Worm (Caenorhabditis elegans): ENCODE data around the gene idpp-11.

The idpp-11 gene

ce11 chrX:7810991-7811390 is 31.4 kb upstream of the idpp-11 start:
- TF ChIP-seq nfya-1 (tag; optimal IDR thresholded peaks at IDR 0.05; ENCODE audit: insufficient read depth) (peak; percentile 9), fos-1 (tag; optimal IDR thresholded peaks at IDR 0.05) (no peak), nhr-23 (tag; optimal IDR thresholded peaks at IDR 0.05) (no peak)

ce11 chrX:7814747-7815146 is 27.6 kb upstream of the idpp-11 start:
- TF ChIP-seq ceh-28 (tag; optimal IDR thresholded peaks at IDR 0.05) (peak; percentile 77), sea-2 (GFP tag; optimal IDR thresholded peaks at IDR 0.05) (no peak), ceh-82 (tag; optimal IDR thresholded peaks at IDR 0.05) (no peak), pha-4 (tag; optimal IDR thresholded peaks at IDR 0.05) (peak; percentile 71), nhr-25 (tag; optimal IDR thresholded peaks at IDR 0.05) (peak; percentile 62), unc-39 (tag; optimal IDR thresholded peaks at IDR 0.05) (no peak), nfya-1 (tag; optimal IDR thresholded peaks at IDR 0.05; ENCODE audit: insufficient read depth) (peak; percentile 21), pqm-1 (tag; optimal IDR thresholded peaks at IDR 0.05) (peak; percentile 86), nhr-23 (tag; optimal IDR thresholded peaks at IDR 0.05) (peak; percentile 67), hmg-11 (tag; optimal IDR thresholded peaks at IDR 0.05) (no peak), mdl-1 (tag; optimal IDR thresholded peaks at IDR 0.05) (no peak), elt-2 (tag; optimal IDR thresholded peaks at IDR 0.05) (peak; percentile 88), ztf-11 (tag; optimal IDR thresholded peaks at IDR 0.05) (no peak), jun-1 (tag; optimal IDR thresholded peaks at IDR 0.05) (peak; percentile 34), nhr-28 (tag; optimal IDR thresholded peaks at IDR 0.05) (no peak)

ce11 chrX:7815230-7815629 is 27.1 kb upstream of the idpp-11 start:
- TF ChIP-seq ceh-9 (tag; optimal IDR thresholded peaks at IDR 0.05), result no peak
- no peak for TF ChIP-seq mml-1 (tag; optimal IDR thresholded peaks at IDR 0.05)
- TF ChIP-seq fkh-10 (GFP tag; optimal IDR thresholded peaks at IDR 0.05), result no peak
- no peak for TF ChIP-seq ceh-28 (tag; optimal IDR thresholded peaks at IDR 0.05)
- no peak for TF ChIP-seq nhr-43 (tag; optimal IDR thresholded peaks at IDR 0.05; ENCODE audit: poor library complexity, severe bottlenecking)
- no peak for TF ChIP-seq fkh-2 (tag; optimal IDR thresholded peaks at IDR 0.05)
- no peak for TF ChIP-seq nhr-23 (tag; optimal IDR thresholded peaks at IDR 0.05)

ce11 chrX:7816434-7816974 is 25.8 kb upstream of the idpp-11 start, which contains the start of the genes sek-1 and R03G5.6:
TSS of gene sek-1 (plus strand) at chrX:7816734.
TSS of gene R03G5.6 (minus strand) at chrX:7816924.
- TF ChIP-seq unc-39 (tag; optimal IDR thresholded peaks at IDR 0.05) (no peak), ceh-16 (tag; optimal IDR thresholded peaks at IDR 0.05) (no peak), ceh-82 (tag; optimal IDR thresholded peaks at IDR 0.05) (no peak), ztf-11 (tag; optimal IDR thresholded peaks at IDR 0.05) (no peak)

ce11 chrX:7817555-7817954 is 24.8 kb upstream of the idpp-11 start:
- TF ChIP-seq zag-1 (tag; optimal IDR thresholded peaks at IDR 0.05), result no peak
- no peak for TF ChIP-seq snpc-4 (tag; optimal IDR thresholded peaks at IDR 0.05)
- TF ChIP-seq fkh-10 (GFP tag; optimal IDR thresholded peaks at IDR 0.05), result no peak
- no peak for TF ChIP-seq nhr-11 (tag; optimal IDR thresholded peaks at IDR 0.05)
- no peak for TF ChIP-seq mml-1 (tag; optimal IDR thresholded peaks at IDR 0.05)
- no peak for TF ChIP-seq daf-12 (tag; optimal IDR thresholded peaks at IDR 0.05)
- no peak for TF ChIP-seq nhr-237 (tag; optimal IDR thresholded peaks at IDR 0.05)
- no peak for TF ChIP-seq ZK546.5 (tag; optimal IDR thresholded peaks at IDR 0.05)
- no peak for TF ChIP-seq ceh-16 (tag; optimal IDR thresholded peaks at IDR 0.05)
- TF ChIP-seq ceh-82 (tag; optimal IDR thresholded peaks at IDR 0.05), result no peak
- no peak for TF ChIP-seq aly-2 (tag; optimal IDR thresholded peaks at IDR 0.05)
- TF ChIP-seq unc-62 (GFP tag; optimal IDR thresholded peaks at IDR 0.05), result no peak
- TF ChIP-seq sea-2 (GFP tag; optimal IDR thresholded peaks at IDR 0.05), result no peak
- TF ChIP-seq mdl-1 (tag; optimal IDR thresholded peaks at IDR 0.05), result no peak
- TF ChIP-seq skn-1 (tag; optimal IDR thresholded peaks at IDR 0.05), result no peak
- TF ChIP-seq tbx-2 (tag; optimal IDR thresholded peaks at IDR 0.05), result no peak
- no peak for TF ChIP-seq lin-15B (tag; optimal IDR thresholded peaks at IDR 0.05)
- TF ChIP-seq nhr-67 (tag; optimal IDR thresholded peaks at IDR 0.05), result no peak
- TF ChIP-seq unc-39 (tag; optimal IDR thresholded peaks at IDR 0.05), result no peak
- no peak for TF ChIP-seq ztf-4 (tag; optimal IDR thresholded peaks at IDR 0.05)
